Worm (Caenorhabditis elegans): ENCODE measurements around the gene C25F9.5.

ce11 chrV:19402855-19403254, 7.8 kb downstream of the C25F9.5 start, which contains the start of gene C25F9.12:
- TF ChIP-seq aly-2 (tag; optimal IDR thresholded peaks at IDR 0.05), result no peak
- no peak for TF ChIP-seq dpl-1 (GFP tag; optimal IDR thresholded peaks at IDR 0.05)
- TF ChIP-seq swsn-7 (tag; optimal IDR thresholded peaks at IDR 0.05), result no peak
- no peak for TF ChIP-seq pqm-1 (tag; optimal IDR thresholded peaks at IDR 0.05)
- no peak for TF ChIP-seq fkh-10 (GFP tag; optimal IDR thresholded peaks at IDR 0.05)
- TF ChIP-seq alr-1 (tag; optimal IDR thresholded peaks at IDR 0.05; ENCODE audit: borderline replicate concordance), result no peak
- TF ChIP-seq ztf-11 (tag; optimal IDR thresholded peaks at IDR 0.05), result no peak

Data from whole organism, L1 larva.